Fruit fly (Drosophila melanogaster) whole organism, embryonic: ENCODE measurements around the gene CG7841.

Experiments used
- C15 ChIP-seq: fragments of 200-800 bp; sonication (Bioruptor generic); IDR thresholded peaks from 3 replicates; pipeline ENCODE4 v1.3.6; 2022; ENCODE audit warnings: missing biosample characterization, missing genetic modification characterization
- CG10565 ChIP-seq: fragments of 200-800 bp; sonication (Bioruptor generic); optimal IDR thresholded peaks from 3 replicates; lab custom pipeline; 2016; ENCODE audit warnings: missing biosample characterization, mild to moderate bottlenecking, missing genetic modification characterization
- CG11696 ChIP-seq: fragments of 200-800 bp; sonication (Bioruptor generic); IDR thresholded peaks from 2 replicates; pipeline ENCODE4 v1.3.6; 2022; ENCODE audit warnings: missing biosample characterization, missing genetic modification characterization
- CG1233 ChIP-seq: fragments of 200-800 bp; sonication (Bioruptor generic); optimal IDR thresholded peaks from 4 replicates; lab custom pipeline; 2018; ENCODE audit warnings: missing biosample characterization, mild to moderate bottlenecking, missing genetic modification characterization
- CG13123 ChIP-seq: fragments of 200-800 bp; sonication (Bioruptor generic); optimal IDR thresholded peaks from 2 replicates; lab custom pipeline; 2016; ENCODE audit warnings: missing biosample characterization, missing genetic modification characterization
- CG15601 ChIP-seq: fragments of 200-800 bp; sonication (Bioruptor generic); optimal IDR thresholded peaks from 3 replicates; lab custom pipeline; 2019; ENCODE audit warnings: missing biosample characterization, mild to moderate bottlenecking, missing genetic modification characterization, moderate library complexity
- CG15696 ChIP-seq: fragments of 200-800 bp; sonication (Bioruptor generic); optimal IDR thresholded peaks from 2 replicates; lab custom pipeline; 2019; ENCODE audit warnings: missing biosample characterization, mild to moderate bottlenecking, missing genetic modification characterization, moderate library complexity
- CG17568 ChIP-seq: fragments of 200-800 bp; sonication (Bioruptor generic); optimal IDR thresholded peaks from 2 replicates; lab custom pipeline; 2018; ENCODE audit warnings: missing biosample characterization, mild to moderate bottlenecking, missing genetic modification characterization, moderate library complexity
- CG18599 ChIP-seq: fragments of 200-800 bp; sonication (Bioruptor generic); optimal IDR thresholded peaks from 3 replicates; lab custom pipeline; 2017; ENCODE audit warnings: missing biosample characterization, missing genetic modification characterization, mild to moderate bottlenecking, moderate library complexity, missing genetic modification reagents
- CG2199 ChIP-seq: fragments of 200-800 bp; sonication (Bioruptor generic); IDR thresholded peaks from 3 replicates; pipeline ENCODE4 v1.3.6; 2022; ENCODE audit warnings: missing biosample characterization, missing genetic modification characterization
- CG2712 ChIP-seq: fragments of 200-800 bp; optimal IDR thresholded peaks from 3 replicates; lab custom pipeline; 2019; ENCODE audit warnings: missing biosample characterization, mild to moderate bottlenecking, missing genetic modification characterization, moderate library complexity
- CG34376 ChIP-seq: fragments of 200-800 bp; sonication (Bioruptor generic); optimal IDR thresholded peaks from 2 replicates; lab custom pipeline; 2018; ENCODE audit warnings: missing biosample characterization, mild to moderate bottlenecking, missing genetic modification characterization
- CG42726 ChIP-seq: fragments of 200-800 bp; sonication (Bioruptor generic); IDR thresholded peaks from 2 replicates; pipeline ENCODE4 v1.3.6; 2022; ENCODE audit warnings: missing biosample characterization, missing genetic modification characterization; ENCODE audit not compliant: partially characterized antibody
- CG8290 ChIP-seq, 3 experiments: fragments of 200-800 bp; sonication (Bioruptor generic); optimal IDR thresholded peaks; 2 replicates each; lab custom pipeline; 2016 to 2019; ENCODE audit warnings: missing biosample characterization in 3 of 3, missing genetic modification characterization in 3 of 3, mild to moderate bottlenecking in 2 of 3, moderate library complexity in 1 of 3
- CG8388 ChIP-seq: fragments of 200-800 bp; sonication (Bioruptor generic); optimal IDR thresholded peaks from 2 replicates; lab custom pipeline; 2019; ENCODE audit warnings: missing biosample characterization, mild to moderate bottlenecking, missing genetic modification characterization, moderate library complexity
- CG8924 ChIP-seq: fragments of 200-800 bp; optimal IDR thresholded peaks from 3 replicates; lab custom pipeline; 2019; ENCODE audit warnings: missing biosample characterization, mild to moderate bottlenecking, missing genetic modification characterization, moderate library complexity
- Fer3 ChIP-seq: fragments of 200-800 bp; sonication (Bioruptor generic); optimal IDR thresholded peaks from 2 replicates; lab custom pipeline; 2018; ENCODE audit warnings: missing biosample characterization, mild to moderate bottlenecking, missing genetic modification characterization, moderate library complexity
- GATAe ChIP-seq: fragments of 200-800 bp; sonication (Bioruptor generic); conservative IDR thresholded peaks from 2 replicates; pipeline ENCODE4 v1.3.6; 2022; ENCODE audit warnings: missing biosample characterization, missing genetic modification characterization
- H2.0 ChIP-seq: fragments of 200-800 bp; sonication (Bioruptor generic); IDR thresholded peaks from 2 replicates; pipeline ENCODE4 v1.3.6; 2022; ENCODE audit warnings: missing biosample characterization, missing genetic modification characterization
- Hey ChIP-seq: fragments of 200-800 bp; sonication (Bioruptor generic); optimal IDR thresholded peaks from 3 replicates; lab custom pipeline; 2018; ENCODE audit warnings: missing biosample characterization, mild to moderate bottlenecking, missing genetic modification characterization
- Med ChIP-seq: fragments of 200-800 bp; sonication (Bioruptor generic); peaks from one replicate; lab custom pipeline; 2016; ENCODE audit warnings: missing biosample characterization, missing genetic modification characterization, mild to moderate bottlenecking, inconsistent platforms, moderate library complexity
- Meics ChIP-seq: fragments of 200-800 bp; sonication (Bioruptor generic); optimal IDR thresholded peaks from 2 replicates; lab custom pipeline; 2017; ENCODE audit warnings: missing biosample characterization, mild to moderate bottlenecking, missing genetic modification characterization
- bab2 ChIP-seq: fragments of 200-800 bp; sonication (Bioruptor generic); optimal IDR thresholded peaks from 2 replicates; lab custom pipeline; 2016; ENCODE audit warnings: missing biosample characterization, missing genetic modification characterization
- bigmax ChIP-seq: fragments of 200-800 bp; sonication (Bioruptor generic); optimal IDR thresholded peaks from 2 replicates; lab custom pipeline; 2018; ENCODE audit warnings: missing biosample characterization, mild to moderate bottlenecking, missing genetic modification characterization
- bsh ChIP-seq, 2 experiments: fragments of 200-800 bp; sonication (Bioruptor generic); optimal IDR thresholded peaks; 2 replicates each; lab custom pipeline; 2017 to 2018; ENCODE audit warnings: mild to moderate bottlenecking in 2 of 2, missing biosample characterization in 2 of 2, missing genetic modification characterization in 2 of 2, moderate library complexity in 1 of 2
- cwo ChIP-seq: fragments of 200-800 bp; sonication (Bioruptor generic); optimal IDR thresholded peaks from 3 replicates; lab custom pipeline; 2017; ENCODE audit warnings: missing biosample characterization, missing genetic modification characterization, mild to moderate bottlenecking, moderate library complexity, missing genetic modification reagents
- disco-r ChIP-seq: fragments of 200-800 bp; sonication (Bioruptor generic); optimal IDR thresholded peaks from 2 replicates; lab custom pipeline; 2016; ENCODE audit warnings: missing biosample characterization, missing genetic modification characterization
- eve ChIP-seq, 2 experiments: fragments of >200 bp; optimal IDR thresholded peaks; 2 replicates each; lab custom pipeline; 2017; ENCODE audit warnings: missing biosample characterization in 2 of 2, missing genetic modification characterization in 2 of 2
- exex ChIP-seq: fragments of 200-800 bp; sonication (Bioruptor generic); optimal IDR thresholded peaks from 4 replicates; lab custom pipeline; 2018; ENCODE audit warnings: missing biosample characterization, mild to moderate bottlenecking, missing genetic modification characterization, moderate library complexity
- gcm2 ChIP-seq: fragments of 200-800 bp; sonication (Bioruptor generic); optimal IDR thresholded peaks from 2 replicates; lab custom pipeline; 2016; ENCODE audit warnings: missing biosample characterization, missing genetic modification characterization
- grn ChIP-seq: fragments of 200-800 bp; sonication (Bioruptor generic); optimal IDR thresholded peaks from 3 replicates; lab custom pipeline; 2017; ENCODE audit warnings: missing biosample characterization, missing genetic modification characterization
- lab ChIP-seq: fragments of 200-800 bp; sonication (Bioruptor generic); optimal IDR thresholded peaks from 3 replicates; lab custom pipeline; 2017; ENCODE audit warnings: missing biosample characterization, missing genetic modification characterization, mild to moderate bottlenecking, moderate library complexity, missing genetic modification reagents
- lilli ChIP-seq: fragments of 200-800 bp; sonication (Bioruptor generic); optimal IDR thresholded peaks from 3 replicates; lab custom pipeline; 2016; ENCODE audit warnings: missing biosample characterization, missing genetic modification characterization
- lola ChIP-seq, 3 experiments: fragments of >200 bp in 2 of 3; fragments of 200-800 bp in 1 of 3; sonication (Bioruptor generic) in 1 of 3; optimal IDR thresholded peaks; 2 replicates each; lab custom pipeline; 2017 to 2019; ENCODE audit warnings: missing biosample characterization in 3 of 3, missing genetic modification characterization in 3 of 3, mild to moderate bottlenecking in 1 of 3, moderate library complexity in 1 of 3
- mirr ChIP-seq: fragments of 200-800 bp; sonication (Bioruptor generic); optimal IDR thresholded peaks from 3 replicates; lab custom pipeline; 2018; ENCODE audit warnings: missing biosample characterization, mild to moderate bottlenecking, missing genetic modification characterization
- otp ChIP-seq: fragments of 200-800 bp; sonication (Bioruptor generic); IDR thresholded peaks from 3 replicates; pipeline ENCODE4, ENCODE4 v1.3.6; 2022; ENCODE audit warnings: missing biosample characterization, missing genetic modification characterization
- pho ChIP-seq: fragments of 200-800 bp; sonication (Bioruptor generic); optimal IDR thresholded peaks from 2 replicates; lab custom pipeline; 2016; ENCODE audit warnings: missing biosample characterization, missing genetic modification characterization
- row ChIP-seq: fragments of 200-800 bp; sonication (Bioruptor generic); IDR thresholded peaks from 3 replicates; pipeline ENCODE4 v1.3.6; 2022; ENCODE audit warnings: missing biosample characterization, missing genetic modification characterization
- sd ChIP-seq: fragments of 200-800 bp; sonication (Bioruptor generic); optimal IDR thresholded peaks from 3 replicates; lab custom pipeline; 2018; ENCODE audit warnings: missing biosample characterization, mild to moderate bottlenecking, missing genetic modification characterization, moderate library complexity
- stc ChIP-seq: fragments of 200-800 bp; sonication (Bioruptor generic); IDR thresholded peaks from 2 replicates; pipeline ENCODE4 v1.3.6; 2022; ENCODE audit warnings: missing biosample characterization, missing genetic modification characterization
- sug ChIP-seq: fragments of 200-800 bp; optimal IDR thresholded peaks from 2 replicates; lab custom pipeline; 2019; ENCODE audit warnings: missing biosample characterization, mild to moderate bottlenecking, missing genetic modification characterization, moderate library complexity
- trem ChIP-seq: fragments of 200-800 bp; optimal IDR thresholded peaks from 3 replicates; lab custom pipeline; 2019; ENCODE audit warnings: missing biosample characterization, mild to moderate bottlenecking, missing genetic modification characterization, moderate library complexity
- vvl ChIP-seq: fragments of 200-800 bp; sonication (Bioruptor generic); IDR thresholded peaks from 2 replicates; pipeline ENCODE4 v1.3.6; 2022; ENCODE audit warnings: missing biosample characterization, missing genetic modification characterization
- zfh1 ChIP-seq: fragments of 200-800 bp; sonication (Bioruptor generic); IDR thresholded peaks from 3 replicates; pipeline ENCODE4 v1.3.6; 2022; ENCODE audit warnings: missing biosample characterization, missing genetic modification characterization

CG7841 gene

DNA sequence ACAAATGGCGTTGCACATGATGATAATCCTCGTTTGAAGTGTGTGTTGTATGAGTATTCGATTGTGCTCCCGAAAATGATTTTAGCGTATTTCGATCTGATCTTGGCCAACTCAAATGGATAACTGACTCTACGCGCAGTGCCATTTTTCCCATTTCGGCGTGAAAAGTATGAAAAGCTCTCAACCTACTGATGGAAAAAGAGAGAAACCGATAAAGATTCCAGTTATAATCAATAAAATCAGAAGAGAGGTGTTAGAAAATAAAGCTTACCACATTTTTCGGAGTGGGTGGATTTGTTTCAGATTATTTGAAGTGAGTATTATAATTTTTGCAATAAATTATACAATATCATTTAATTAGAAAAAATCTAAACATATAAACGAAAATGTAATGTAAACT, 11.4 kb upstream of the CG7841 start, which contains the start of gene mex1:
Gene mex1, minus strand, starts transcription at position 101 of the 400 bp plus-strand sequence.
- TF ChIP-seq C15 (GFP tag; lab: Robert Waterston, UW), result no peak
- TF ChIP-seq bab2 (GFP tag; lab: Kevin White, UChicago), result no peak
- peak; percentile 9 for TF ChIP-seq CG18599 (GFP tag; lab: Kevin White, UChicago)
- peak; percentile 30 for TF ChIP-seq cwo (GFP tag; lab: Kevin White, UChicago)
- peak; percentile 46 for TF ChIP-seq Meics
- TF ChIP-seq, all 482 proteins: peak for 3

DNA sequence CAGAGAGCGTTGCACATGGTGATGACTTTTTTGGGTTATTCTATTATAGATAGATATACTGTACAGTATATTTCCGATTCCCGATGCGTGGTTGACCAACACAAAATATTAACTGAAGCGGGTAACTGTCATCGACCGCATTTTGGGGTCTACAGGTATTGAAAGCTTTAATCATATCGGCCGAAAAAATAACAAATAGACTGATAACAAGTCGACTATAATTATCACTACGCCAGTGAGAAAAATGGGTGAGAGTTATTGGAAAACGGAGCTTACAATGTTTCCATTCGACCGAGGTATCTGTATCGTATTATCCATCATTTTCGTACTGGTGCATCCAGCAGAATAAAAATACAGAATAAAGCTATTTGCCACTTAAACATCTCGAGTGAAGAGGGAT, 10.3 kb upstream of the CG7841 start:
- TF ChIP-seq Med (GFP tag; lab: Kevin White, UChicago), result peak; percentile 29
- TF ChIP-seq sug (tag; lab: Kevin White, UChicago), result peak; percentile 3
- no peak for TF ChIP-seq CG13123 (GFP tag; lab: Kevin White, UChicago)
- no peak for TF ChIP-seq CG11696 (GFP tag; lab: Robert Waterston, UW)
- peak; percentile 63 for TF ChIP-seq mirr (GFP tag; lab: Kevin White, UChicago)
- TF ChIP-seq CG15601 (tag; lab: Kevin White, UChicago), result peak; percentile 32
- TF ChIP-seq bigmax (GFP tag; lab: Kevin White, UChicago), result no peak
- TF ChIP-seq CG17568 (GFP tag; lab: Kevin White, UChicago), result no peak
- TF ChIP-seq GATAe (GFP tag; lab: Robert Waterston, UW), result peak; percentile 42
- 0 out of 3 replicates have a peak, but pooled peaks have one; percentile 56 for TF ChIP-seq CG2199
- no peak for TF ChIP-seq CG1233 (GFP tag; lab: Kevin White, UChicago)
- TF ChIP-seq lab (GFP tag; lab: Kevin White, UChicago), result peak; percentile 4
- no peak for TF ChIP-seq CG8290 (GFP tag; optimal IDR thresholded peaks at IDR 0.05; lab: Kevin White, UChicago)
- TF ChIP-seq CG8290 (tag; optimal IDR thresholded peaks at IDR 0.05; lab: Kevin White, UChicago), result peak in 1 of 2 experiments; percentile 17
- TF ChIP-seq stc, result 0 out of 2 replicates have a peak, but pooled peaks have one; percentile 19
- TF ChIP-seq CG34376 (GFP tag; lab: Kevin White, UChicago), result peak; percentile 12
- TF ChIP-seq exex (tag; lab: Kevin White, UChicago), result peak; percentile 76
- TF ChIP-seq, all 482 proteins: peak for 11

DNA sequence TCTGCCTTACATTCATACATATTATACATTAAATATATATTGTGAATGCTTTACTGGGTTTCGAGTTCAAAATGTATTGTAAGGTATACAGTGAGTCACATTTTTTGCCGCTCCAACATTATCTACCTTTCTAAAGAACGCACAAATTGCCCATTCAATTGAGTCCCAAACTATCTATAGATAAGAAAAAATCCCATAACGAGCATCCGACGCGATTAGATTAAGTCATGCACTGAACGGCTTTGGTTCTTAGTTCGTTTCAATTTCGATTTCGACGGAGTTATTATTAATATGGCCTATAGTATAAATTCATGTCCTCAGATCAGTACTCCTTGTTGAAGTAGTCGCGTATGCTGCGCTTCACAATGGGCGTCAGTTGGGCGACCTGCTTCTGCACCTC, 9.5 kb upstream of the CG7841 start:
- TF ChIP-seq CG8924 (tag; lab: Kevin White, UChicago) (no peak), CG2712 (tag; lab: Kevin White, UChicago) (no peak), zfh1 (0 out of 3 replicates have a peak, but pooled peaks have one; percentile 24), trem (tag; lab: Kevin White, UChicago) (no peak), CG8388 (GFP tag; lab: Kevin White, UChicago) (peak; percentile 39), CG8290 (GFP tag; optimal IDR thresholded peaks at IDR 0.05; lab: Kevin White, UChicago) (no peak), CG8290 (tag; optimal IDR thresholded peaks at IDR 0.05; lab: Kevin White, UChicago) (peak in 1 of 2 experiments; percentile 25), pho (no peak), GATAe (GFP tag; lab: Robert Waterston, UW) (peak; percentile 72), mirr (GFP tag; lab: Kevin White, UChicago) (peak; percentile 12), CG15696 (tag; lab: Kevin White, UChicago) (peak; percentile 12), row (GFP tag; lab: Robert Waterston, UW) (peak; percentile 39; the same call in 2 of the 3 replicates), grn (GFP tag; lab: Kevin White, UChicago) (peak; percentile 8), lilli (GFP tag; lab: Kevin White, UChicago) (no peak), Hey (tag; lab: Kevin White, UChicago) (no peak), bsh (GFP tag; optimal IDR thresholded peaks at IDR 0.05; lab: Kevin White, UChicago) (no peak), CG42726 (GFP tag; lab: Robert Waterston, UW) (no peak), Med (GFP tag; lab: Kevin White, UChicago) (peak; percentile 18), CG34376 (GFP tag; lab: Kevin White, UChicago) (peak; percentile 25), lola (GFP tag; optimal IDR thresholded peaks at IDR 0.05; lab: Kevin White, UChicago) (no peak), vvl (GFP tag; lab: Robert Waterston, UW) (no peak), H2.0 (GFP tag; lab: Robert Waterston, UW) (0 out of 2 replicates have a peak, but pooled peaks have one; percentile 18), CG10565 (GFP tag; lab: Kevin White, UChicago) (no peak), otp (no peak), disco-r (GFP tag; lab: Kevin White, UChicago) (no peak), sd (tag; lab: Kevin White, UChicago) (peak; percentile 55), CG2199 (peak; percentile 84; the same call in 2 of the 3 replicates), eve (GFP tag; optimal IDR thresholded peaks at IDR 0.05; lab: Kevin White, UChicago) (peak in 1 of 2 experiments; percentile 33), gcm2 (GFP tag; lab: Kevin White, UChicago) (no peak), Fer3 (tag; lab: Kevin White, UChicago) (no peak), sug (tag; lab: Kevin White, UChicago) (peak; percentile 9)
